Worm (Caenorhabditis elegans) whole organism, midembryonic: ENCODE measurements around the gene srw-12.

Experiments
- T22C8.4 ChIP-seq: fragments of 200-800 bp; sonication (Bioruptor generic); IDR thresholded peaks from 2 replicates; pipeline ENCODE4 v1.3.6; 2022; ENCODE audit warnings: missing genetic modification characterization, missing compliant biosample characterization
- flt-1 ChIP-seq: fragments of 200-800 bp; sonication (Bioruptor generic); IDR thresholded peaks from 2 replicates; pipeline ENCODE4 v1.3.6; 2022; ENCODE audit warnings: missing genetic modification characterization, missing compliant biosample characterization
- med-1 ChIP-seq: sonication (generic microtip); optimal IDR thresholded peaks from 2 replicates; lab custom pipeline; 2017; ENCODE audit warnings: missing genetic modification characterization, mild to moderate bottlenecking, missing compliant biosample characterization, antibody characterized with exemption, missing genetic modification reagents; ENCODE audit not compliant: insufficient read depth
- ztf-23 ChIP-seq: fragments of 200-800 bp; sonication (Bioruptor generic); IDR thresholded peaks from 2 replicates; pipeline ENCODE4 v1.3.6; 2022; ENCODE audit warnings: missing genetic modification reagents, missing genetic modification characterization, missing compliant biosample characterization

DNA sequence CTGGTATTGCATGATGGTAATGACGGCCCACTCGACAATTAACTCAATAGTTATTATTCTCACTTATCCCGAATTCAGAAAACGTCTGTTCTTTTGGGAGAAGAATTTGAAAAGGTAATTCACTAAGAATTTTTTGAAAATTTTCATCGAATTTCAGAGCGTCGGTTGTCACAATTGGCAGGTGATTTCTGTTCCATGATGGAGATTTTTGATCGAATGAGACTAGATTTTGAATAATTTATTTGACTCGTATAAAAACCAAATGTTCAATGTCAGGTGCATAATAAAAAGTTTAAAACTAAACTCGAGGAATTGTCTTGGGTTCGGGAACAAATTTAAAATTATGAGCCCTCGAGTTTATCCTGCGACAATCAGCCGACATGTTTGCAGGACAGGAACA, 21.7 kb downstream of the srw-12 start, which contains the start of gene sri-25:
- TF ChIP-seq med-1: no peak
- no peak for TF ChIP-seq ztf-23
- TF ChIP-seq flt-1 (GFP tag; lab: Robert Waterston, UW): no peak
- TF ChIP-seq T22C8.4 (GFP tag; lab: Robert Waterston, UW): no peak
